Worm (Caenorhabditis elegans): Measurements from ENCODE around the gene B0035.18.

B0035.18 gene

ce11 chrIV:11285239-11285638 lies 34.9 kb upstream of the B0035.18 start:
- TF ChIP-seq nhr-85 (tag): no peak
- no peak for TF ChIP-seq ceh-8 (GFP tag; optimal IDR thresholded peaks at IDR 0.05)
- no peak for TF ChIP-seq F16B12.6 (tag; optimal IDR thresholded peaks at IDR 0.05)
- TF ChIP-seq nhr-237 (tag; optimal IDR thresholded peaks at IDR 0.05): no peak
- TF ChIP-seq ces-1 (GFP tag; optimal IDR thresholded peaks at IDR 0.05): no peak
- no peak for TF ChIP-seq dsc-1 (tag; optimal IDR thresholded peaks at IDR 0.05)
- TF ChIP-seq aha-1 (tag; optimal IDR thresholded peaks at IDR 0.05): no peak
- no peak for TF ChIP-seq hpl-2 (GFP tag; optimal IDR thresholded peaks at IDR 0.05)
- TF ChIP-seq sup-37 (GFP tag; optimal IDR thresholded peaks at IDR 0.05): no peak
- TF ChIP-seq ceh-90 (tag; optimal IDR thresholded peaks at IDR 0.05): no peak

ce11 chrIV:11286112-11286511 lies 34.0 kb upstream of the B0035.18 start:
- no peak for TF ChIP-seq fkh-10 (GFP tag; optimal IDR thresholded peaks at IDR 0.05)
- no peak for TF ChIP-seq efl-1 (optimal IDR thresholded peaks at IDR 0.05)
- TF ChIP-seq efl-1 (GFP tag; optimal IDR thresholded peaks at IDR 0.05 in 1 of 2): peak in 1 of 2 experiments; percentile 55
- no peak for TF ChIP-seq nhr-84 (tag; optimal IDR thresholded peaks at IDR 0.05)
- TF ChIP-seq dpl-1 (GFP tag; optimal IDR thresholded peaks at IDR 0.05): no peak
- TF ChIP-seq sptf-1 (tag; optimal IDR thresholded peaks at IDR 0.05): no peak
- no peak for TF ChIP-seq Y116A8C.19 (tag; optimal IDR thresholded peaks at IDR 0.05; ENCODE audit: borderline replicate concordance)
- peak; percentile 3 for TF ChIP-seq elt-2 (tag; optimal IDR thresholded peaks at IDR 0.05)

- TF ChIP-seq efl-1 (optimal IDR thresholded peaks at IDR 0.05): no peak
- TF ChIP-seq efl-1 (GFP tag; optimal IDR thresholded peaks at IDR 0.05 in 1 of 2): peak in 1 of 2 experiments; percentile 58
- no peak for TF ChIP-seq zip-4 (GFP tag; optimal IDR thresholded peaks at IDR 0.05)
Observed at ce11 chrIV:11287511-11287910, 32.6 kb upstream of the B0035.18 start, which contains the start of gene F54D1.6. Gene F54D1.6 (plus strand): TSS chrIV:11287811.

- TF ChIP-seq nhr-71 (tag; optimal IDR thresholded peaks at IDR 0.05) (no peak), ceh-88 (GFP tag; IDR thresholded peaks at IDR 0.05) (no peak), dsc-1 (tag; optimal IDR thresholded peaks at IDR 0.05) (no peak), ceh-82 (tag; optimal IDR thresholded peaks at IDR 0.05) (no peak), pax-3 (tag; optimal IDR thresholded peaks at IDR 0.05) (no peak), ztf-4 (tag; optimal IDR thresholded peaks at IDR 0.05) (no peak), lin-14 (GFP tag; optimal IDR thresholded peaks at IDR 0.05) (peak; percentile 6), mdl-1 (tag; optimal IDR thresholded peaks at IDR 0.05) (no peak), tlp-1 (tag; optimal IDR thresholded peaks at IDR 0.05) (no peak), jun-1 (tag; optimal IDR thresholded peaks at IDR 0.05) (no peak), elt-2 (tag; optimal IDR thresholded peaks at IDR 0.05) (peak; percentile 91), nhr-85 (tag) (no peak), F16B12.6 (tag; optimal IDR thresholded peaks at IDR 0.05) (no peak), pqm-1 (tag; optimal IDR thresholded peaks at IDR 0.05) (peak; percentile 83), lin-13 (GFP tag; optimal IDR thresholded peaks at IDR 0.05) (no peak), ama-1 (optimal IDR thresholded peaks at IDR 0.05) (no peak), ceh-63 (GFP tag; optimal IDR thresholded peaks at IDR 0.05) (no peak), lin-35 (GFP tag; optimal IDR thresholded peaks at IDR 0.05) (peak in 1 of 2 experiments; percentile 46), xbp-1 (tag; optimal IDR thresholded peaks at IDR 0.05) (no peak)
Observed at ce11 chrIV:11288965-11289364, 31.1 kb upstream of the B0035.18 start.

- TF ChIP-seq lsy-2 (tag; optimal IDR thresholded peaks at IDR 0.05): no peak
Observed at ce11 chrIV:11296787-11297186, 23.3 kb upstream of the B0035.18 start, which contains the start of gene mttu-1. Gene mttu-1 (minus strand): TSS chrIV:11296887.
